Worm (Caenorhabditis elegans) whole organism, L4 larva: ENCODE data around the gene scrm-3.

ENCODE experiments used
- D1046.2 ChIP-seq: fragments of 200-800 bp; sonication (Bioruptor generic); IDR thresholded peaks from 2 replicates; pipeline ENCODE4 v1.3.6; 2022; ENCODE audit warnings: missing genetic modification characterization, missing compliant biosample characterization
- F49E8.2 ChIP-seq: sonication (generic microtip); optimal IDR thresholded peaks from 2 replicates; lab custom pipeline; 2016; ENCODE audit warnings: missing compliant biosample characterization, mild to moderate bottlenecking, missing genetic modification characterization, borderline replicate concordance
- T20F7.1 ChIP-seq: fragments of 200-800 bp; sonication (Bioruptor generic); optimal IDR thresholded peaks from 2 replicates; lab custom pipeline; 2018; ENCODE audit warnings: mild to moderate bottlenecking, missing genetic modification characterization, missing compliant biosample characterization
- T26A8.4 ChIP-seq: fragments of 200-800 bp; sonication (Bioruptor generic); IDR thresholded peaks from 2 replicates; pipeline ENCODE4 v1.3.6; 2022; ENCODE audit warnings: missing genetic modification characterization, missing compliant biosample characterization
- ZK337.2 ChIP-seq: fragments of 200-800 bp; sonication (Bioruptor generic); IDR thresholded peaks from 2 replicates; pipeline ENCODE4 v1.3.6; 2022; ENCODE audit warnings: missing genetic modification reagents, missing genetic modification characterization, missing compliant biosample characterization
- aha-1 ChIP-seq: fragments of 150-350 bp; peaks from one replicate; lab custom pipeline; 2014; ENCODE audit warnings: missing biosample characterization, missing genetic modification characterization
- ama-1 ChIP-seq: fragments of 150-350 bp; optimal IDR thresholded peaks from 2 replicates; lab custom pipeline; 2014; ENCODE audit warnings: inconsistent platforms, mixed read lengths
- attf-4 ChIP-seq: sonication (generic microtip); optimal IDR thresholded peaks from 3 replicates; lab custom pipeline; 2017; ENCODE audit warnings: missing biosample characterization, missing genetic modification characterization
- ceh-20 ChIP-seq: fragments of 200-800 bp; sonication (Bioruptor generic); IDR thresholded peaks from 2 replicates; pipeline ENCODE4 v1.3.6; 2022; ENCODE audit warnings: missing genetic modification reagents, missing genetic modification characterization, missing compliant biosample characterization
- ceh-32 ChIP-seq: sonication (generic microtip); optimal IDR thresholded peaks from 2 replicates; lab custom pipeline; 2016; ENCODE audit warnings: mild to moderate bottlenecking, missing genetic modification characterization, missing compliant biosample characterization; ENCODE audit not compliant: poor library complexity
- ceh-62 ChIP-seq: sonication (generic microtip); optimal IDR thresholded peaks from 2 replicates; lab custom pipeline; 2017; ENCODE audit warnings: missing biosample characterization, missing genetic modification characterization
- ctbp-1 ChIP-seq: fragments of 200-800 bp; sonication (Bioruptor generic); IDR thresholded peaks from 2 replicates; pipeline ENCODE4 v1.3.6; 2022; ENCODE audit warnings: missing genetic modification reagents, missing genetic modification characterization, missing compliant biosample characterization
- daf-12 ChIP-seq: fragments of 150-350 bp; optimal IDR thresholded peaks from 2 replicates; lab custom pipeline; 2014; ENCODE audit warnings: missing biosample characterization, missing genetic modification reagents, missing genetic modification characterization
- daf-19 ChIP-seq: fragments of 200-800 bp; sonication (Bioruptor generic); conservative IDR thresholded peaks from 2 replicates; pipeline ENCODE4 v1.3.6; 2022; ENCODE audit warnings: missing genetic modification characterization, missing compliant biosample characterization
- daf-8 ChIP-seq: fragments of 200-800 bp; sonication (Bioruptor generic); IDR thresholded peaks from 2 replicates; pipeline ENCODE4 v1.3.6; 2022; ENCODE audit warnings: missing genetic modification characterization, missing compliant biosample characterization
- dmd-6 ChIP-seq: fragments of 200-800 bp; sonication (Bioruptor generic); IDR thresholded peaks from 2 replicates; pipeline ENCODE4 v1.3.6; 2022; ENCODE audit warnings: missing genetic modification reagents, missing genetic modification characterization, missing compliant biosample characterization
- dpl-1 ChIP-seq: fragments of 150-350 bp; optimal IDR thresholded peaks from 2 replicates; lab custom pipeline; 2014; ENCODE audit warnings: missing biosample characterization, missing genetic modification reagents, missing genetic modification characterization
- dve-1 ChIP-seq: sonication (generic microtip); optimal IDR thresholded peaks from 2 replicates; lab custom pipeline; 2017; ENCODE audit warnings: antibody characterized with exemption, mild to moderate bottlenecking, missing genetic modification characterization, missing compliant biosample characterization; ENCODE audit not compliant: insufficient read depth
- egl-27 ChIP-seq: sonication (generic microtip); optimal IDR thresholded peaks from 3 replicates; lab custom pipeline; 2017; ENCODE audit warnings: missing biosample characterization, missing genetic modification reagents, missing genetic modification characterization
- egl-43 ChIP-seq: fragments of 200-800 bp; sonication (Bioruptor generic); IDR thresholded peaks from 2 replicates; pipeline ENCODE4 v1.3.6; 2022; ENCODE audit warnings: missing genetic modification reagents, missing genetic modification characterization, missing compliant biosample characterization
- fkh-10 ChIP-seq: fragments of 150-350 bp; optimal IDR thresholded peaks from 2 replicates; lab custom pipeline; 2014; ENCODE audit warnings: missing biosample characterization, missing genetic modification reagents, missing genetic modification characterization
- fos-1 ChIP-seq: fragments of 150-350 bp; optimal IDR thresholded peaks from 2 replicates; lab custom pipeline; 2014; ENCODE audit warnings: missing biosample characterization, missing genetic modification characterization
- hif-1 ChIP-seq, 2 experiments: sonication (generic microtip); optimal IDR thresholded peaks; 2 replicates each; lab custom pipeline; 2016 to 2017; ENCODE audit warnings: missing compliant biosample characterization in 2 of 2, missing genetic modification characterization in 2 of 2, missing genetic modification reagents in 2 of 2, missing genotype in 2 of 2, mild to moderate bottlenecking in 1 of 2
- hlh-11 ChIP-seq: fragments of 200-800 bp; sonication (Bioruptor generic); optimal IDR thresholded peaks from 2 replicates; lab custom pipeline; 2018; ENCODE audit warnings: mild to moderate bottlenecking, missing genetic modification characterization, missing compliant biosample characterization
- hlh-30 ChIP-seq: sonication (generic microtip); optimal IDR thresholded peaks from 2 replicates; lab custom pipeline; 2017; ENCODE audit warnings: antibody characterized with exemption, mild to moderate bottlenecking, missing genetic modification characterization, missing compliant biosample characterization; ENCODE audit not compliant: insufficient read depth
- lim-7 ChIP-seq: fragments of 200-800 bp; sonication (Bioruptor generic); IDR thresholded peaks from 2 replicates; pipeline ENCODE4 v1.3.6; 2022; ENCODE audit warnings: missing genetic modification characterization, missing compliant biosample characterization
- lin-13 ChIP-seq: fragments of 150-350 bp; optimal IDR thresholded peaks from 2 replicates; lab custom pipeline; 2014; ENCODE audit warnings: missing biosample characterization, missing genetic modification reagents, missing genetic modification characterization
- lin-29 ChIP-seq: fragments of 200-800 bp; sonication (Bioruptor generic); IDR thresholded peaks from 2 replicates; pipeline ENCODE4 v1.3.6; 2022; ENCODE audit warnings: missing genetic modification reagents, missing genetic modification characterization, missing compliant biosample characterization
- lin-38 ChIP-seq: fragments of 200-800 bp; sonication (Bioruptor generic); IDR thresholded peaks from 2 replicates; pipeline ENCODE4 v1.3.6; 2022; ENCODE audit warnings: missing genetic modification reagents, missing genetic modification characterization, missing compliant biosample characterization
- mdl-1 ChIP-seq, 2 experiments: fragments of 150-350 bp in 1 of 2; sonication (generic microtip) in 1 of 2; optimal IDR thresholded peaks; 2 replicates each; lab custom pipeline; 2014 to 2017; ENCODE audit warnings: missing biosample characterization in 2 of 2, missing genetic modification characterization in 2 of 2
- mep-1 ChIP-seq: fragments of 150-350 bp; sonication (generic microtip); optimal IDR thresholded peaks from 3 replicates; lab custom pipeline; 2014; ENCODE audit warnings: missing biosample characterization, missing genetic modification characterization
- mxl-3 ChIP-seq: fragments of 200-800 bp; sonication (Bioruptor generic); optimal IDR thresholded peaks from 2 replicates; lab custom pipeline; 2018; ENCODE audit warnings: mild to moderate bottlenecking, missing genetic modification characterization, missing compliant biosample characterization
- nhr-10 ChIP-seq: fragments of 150-350 bp; optimal IDR thresholded peaks from 2 replicates; lab custom pipeline; 2014; ENCODE audit warnings: missing biosample characterization, missing genetic modification characterization
- nhr-11 ChIP-seq: fragments of 150-350 bp; optimal IDR thresholded peaks from 2 replicates; lab custom pipeline; 2014; ENCODE audit warnings: missing biosample characterization, missing genetic modification characterization
- nhr-111 ChIP-seq: fragments of 200-800 bp; sonication (Bioruptor generic); optimal IDR thresholded peaks from 2 replicates; lab custom pipeline; 2018; ENCODE audit warnings: mild to moderate bottlenecking, missing genetic modification characterization, missing compliant biosample characterization
- nhr-237 ChIP-seq: sonication (generic microtip); optimal IDR thresholded peaks from 2 replicates; lab custom pipeline; 2017; ENCODE audit warnings: missing biosample characterization, missing genetic modification characterization
- nhr-25 ChIP-seq: sonication (generic microtip); optimal IDR thresholded peaks from 2 replicates; lab custom pipeline; 2017; ENCODE audit warnings: missing genetic modification characterization, mild to moderate bottlenecking, missing compliant biosample characterization, antibody characterized with exemption, moderate library complexity, borderline replicate concordance; ENCODE audit not compliant: insufficient read depth
- nhr-28 ChIP-seq: fragments of 150-350 bp; optimal IDR thresholded peaks from 2 replicates; lab custom pipeline; 2014; ENCODE audit warnings: missing biosample characterization, missing genetic modification characterization
- nhr-48 ChIP-seq: sonication (generic microtip); optimal IDR thresholded peaks from 2 replicates; lab custom pipeline; 2016; ENCODE audit warnings: mild to moderate bottlenecking, missing genetic modification characterization, missing compliant biosample characterization
- nhr-6 ChIP-seq: fragments of 150-350 bp; optimal IDR thresholded peaks from 2 replicates; lab custom pipeline; 2014; ENCODE audit warnings: missing biosample characterization, missing genetic modification characterization
- rbr-2 ChIP-seq: sonication (generic microtip); optimal IDR thresholded peaks from 2 replicates; lab custom pipeline; 2016; ENCODE audit warnings: missing genotype, missing genetic modification characterization, missing compliant biosample characterization
- sdz-12 ChIP-seq: fragments of 200-800 bp; sonication (Bioruptor generic); optimal IDR thresholded peaks from 2 replicates; lab custom pipeline; 2018; ENCODE audit warnings: mild to moderate bottlenecking, missing genetic modification characterization, missing compliant biosample characterization
- set-16 ChIP-seq: fragments of 200-800 bp; sonication (Bioruptor generic); IDR thresholded peaks from 2 replicates; pipeline ENCODE4 v1.3.6; 2022; ENCODE audit warnings: missing genetic modification reagents, missing genetic modification characterization, missing compliant biosample characterization
- snpc-4 ChIP-seq: fragments of 150-350 bp; optimal IDR thresholded peaks from 2 replicates; lab custom pipeline; 2014; ENCODE audit warnings: missing biosample characterization, missing genetic modification characterization
- spr-3 ChIP-seq: fragments of 200-800 bp; sonication (Bioruptor generic); optimal IDR thresholded peaks from 2 replicates; lab custom pipeline; 2018; ENCODE audit warnings: mild to moderate bottlenecking, missing genetic modification characterization, missing compliant biosample characterization
- tag-97 ChIP-seq: fragments of 200-800 bp; sonication (Bioruptor generic); IDR thresholded peaks from 2 replicates; pipeline ENCODE4 v1.3.6; 2022; ENCODE audit warnings: missing genetic modification characterization, missing compliant biosample characterization
- tra-1 ChIP-seq: fragments of 200-800 bp; sonication (Bioruptor generic); IDR thresholded peaks from 2 replicates; pipeline ENCODE4 v1.3.6; 2022; ENCODE audit warnings: missing genetic modification reagents, missing genetic modification characterization, missing compliant biosample characterization
- unc-39 ChIP-seq: sonication (generic microtip); optimal IDR thresholded peaks from 2 replicates; lab custom pipeline; 2017; ENCODE audit warnings: missing biosample characterization, missing genetic modification characterization
- zag-1 ChIP-seq: fragments of 150-350 bp; optimal IDR thresholded peaks from 2 replicates; lab custom pipeline; 2014; ENCODE audit warnings: missing biosample characterization, missing genetic modification characterization
- zfp-2 ChIP-seq: sonication (generic microtip); optimal IDR thresholded peaks from 2 replicates; lab custom pipeline; 2016; ENCODE audit warnings: mild to moderate bottlenecking, missing genetic modification characterization, missing compliant biosample characterization

scrm-3 gene

DNA sequence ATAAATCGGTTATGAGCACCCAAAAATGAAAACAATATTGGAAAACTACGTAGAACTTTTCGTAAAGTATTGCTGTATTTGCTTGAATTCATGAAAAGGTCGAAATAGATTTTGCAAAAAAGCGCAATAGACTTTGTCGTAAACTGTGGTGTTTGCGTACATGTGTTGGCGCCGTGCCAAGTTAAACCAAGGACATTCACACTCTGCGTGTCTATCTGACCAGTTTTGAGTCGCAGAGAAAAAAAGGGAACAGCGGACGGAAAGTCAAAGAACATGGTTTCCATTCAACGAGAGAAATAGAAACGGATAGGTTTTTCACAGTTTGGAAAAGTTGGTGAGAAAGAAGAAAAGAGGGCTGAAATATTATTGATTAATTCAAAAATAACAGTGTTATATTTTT lies 34.0 kb upstream of the scrm-3 start (continued):
- TF ChIP-seq nhr-25 (tag; lab: Kevin White, UChicago) = peak; percentile 91
- TF ChIP-seq set-16 (GFP tag; lab: Robert Waterston, UW) = no peak
- TF ChIP-seq ceh-20 (GFP tag; lab: Robert Waterston, UW) = peak; percentile 49; the same call in 1 of the 2 replicates
- peak; percentile 7 for TF ChIP-seq zfp-2 (tag; lab: Kevin White, UChicago)
- TF ChIP-seq hlh-11 = peak; percentile 93
- TF ChIP-seq hif-1 (tag; optimal IDR thresholded peaks at IDR 0.05; lab: Kevin White, UChicago) = peak in 1 of 2 experiments; percentile 49
- peak; percentile 57; the same call in 1 of the 2 replicates for TF ChIP-seq ctbp-1 (GFP tag; lab: Robert Waterston, UW)
- TF ChIP-seq dve-1 (tag; lab: Kevin White, UChicago) = no peak
- no peak for TF ChIP-seq attf-4 (tag; lab: Kevin White, UChicago)
- no peak for TF ChIP-seq unc-39 (tag; lab: Kevin White, UChicago)
- peak; percentile 96 for TF ChIP-seq nhr-48 (tag; lab: Kevin White, UChicago)
- no peak for TF ChIP-seq nhr-237 (tag; lab: Kevin White, UChicago)
- peak; percentile 71 for TF ChIP-seq rbr-2
- TF ChIP-seq nhr-6 (tag; lab: Kevin White, UChicago) = peak; percentile 86
- TF ChIP-seq aha-1 (tag; lab: Kevin White, UChicago) = peak; percentile 95
- no peak for TF ChIP-seq daf-8 (GFP tag; lab: Robert Waterston, UW)
- TF ChIP-seq, all 104 proteins: peak for 35

ce11 chrV:3388299-3388698 lies 31.3 kb upstream of the scrm-3 start:
- TF ChIP-seq fkh-10 (no peak), daf-19 (no peak), nhr-10 (tag; lab: Kevin White, UChicago) (no peak), lin-13 (GFP tag; lab: Kevin White, UChicago) (no peak), T20F7.1 (GFP tag; lab: Kevin White, UChicago) (no peak), spr-3 (GFP tag; lab: Kevin White, UChicago) (no peak), fos-1 (tag; lab: Kevin White, UChicago) (no peak), hif-1 (tag; optimal IDR thresholded peaks at IDR 0.05; lab: Kevin White, UChicago) (no peak), sdz-12 (GFP tag; lab: Kevin White, UChicago) (no peak), mep-1 (tag; lab: Kevin White, UChicago) (no peak), dpl-1 (GFP tag; lab: Kevin White, UChicago) (no peak), dmd-6 (peak; percentile 81), ceh-62 (tag; lab: Kevin White, UChicago) (no peak), egl-43 (GFP tag; lab: Robert Waterston, UW) (no peak), ama-1 (lab: Kevin White, UChicago) (no peak), lin-38 (GFP tag; lab: Robert Waterston, UW) (no peak), D1046.2 (GFP tag; lab: Robert Waterston, UW) (no peak), set-16 (GFP tag; lab: Robert Waterston, UW) (no peak), T26A8.4 (GFP tag; lab: Robert Waterston, UW) (no peak), ZK337.2 (GFP tag; lab: Robert Waterston, UW) (no peak), snpc-4 (no peak), tra-1 (no peak), nhr-28 (tag; lab: Kevin White, UChicago) (peak; percentile 90), ceh-32 (tag; lab: Kevin White, UChicago) (no peak), lim-7 (GFP tag; lab: Robert Waterston, UW) (no peak), rbr-2 (no peak), daf-12 (no peak), hlh-30 (tag; lab: Kevin White, UChicago) (peak; percentile 57), zag-1 (no peak), tag-97 (no peak), egl-27 (no peak), nhr-25 (tag; lab: Kevin White, UChicago) (no peak), mdl-1 (tag; optimal IDR thresholded peaks at IDR 0.05; lab: Kevin White, UChicago) (peak; percentile 62 to 73), dve-1 (tag; lab: Kevin White, UChicago) (no peak), mxl-3 (peak; percentile 59), lin-29 (no peak), nhr-111 (GFP tag; lab: Kevin White, UChicago) (no peak), F49E8.2 (tag; lab: Kevin White, UChicago) (no peak), nhr-11 (tag; lab: Kevin White, UChicago) (no peak)
